Fruit fly (Drosophila melanogaster): Measurements from ENCODE around the gene obst-H.

The obst-H gene

dm6 chr3L:15530071-15530470 is 1.0 kb upstream of the obst-H start:
- TF ChIP-seq noc (tag; optimal IDR thresholded peaks at IDR 0.05) = peak; percentile 71

dm6 chr3L:15528096-15528495 is 947 bp downstream of the obst-H start, which contains the start of gene CG42728:
CG42728 (minus strand) TSS chr3L:15528196.
- TF ChIP-seq noc (tag; optimal IDR thresholded peaks at IDR 0.05) = no peak

- no peak for TF ChIP-seq noc (tag; optimal IDR thresholded peaks at IDR 0.05)
Measured at dm6 chr3L:15527416-15527815, 1.6 kb downstream of the obst-H start, which contains the start of gene CG42729. CG42729 (minus strand) TSS chr3L:15527516.

- TF ChIP-seq noc (tag; optimal IDR thresholded peaks at IDR 0.05) = no peak
Measured at dm6 chr3L:15526712-15527111, 2.3 kb downstream of the obst-H start, which contains the start of gene CG33985. CG33985 (minus strand) TSS chr3L:15526812.

- no peak for TF ChIP-seq noc (tag; optimal IDR thresholded peaks at IDR 0.05)
Measured at dm6 chr3L:15525153-15525552, 3.9 kb downstream of the obst-H start, which contains the start of gene CG33986. CG33986 (minus strand) TSS chr3L:15525253.

dm6 chr3L:15523806-15524346 is 5.2 kb downstream of the obst-H start, which contains the start of gene CG7945:
CG7945 (minus strand) TSS chr3L:15524137.
- TF ChIP-seq noc (tag; optimal IDR thresholded peaks at IDR 0.05) = no peak

dm6 chr3L:15520320-15520719 is 8.7 kb downstream of the obst-H start, which contains the start of gene yellow-k:
yellow-k (plus strand) TSS chr3L:15520620.
- TF ChIP-seq noc (tag; optimal IDR thresholded peaks at IDR 0.05) = no peak

dm6 chr3L:15519920-15520319 is 9.1 kb downstream of the obst-H start:
- TF ChIP-seq noc (tag; optimal IDR thresholded peaks at IDR 0.05) = no peak

- no peak for TF ChIP-seq noc (tag; optimal IDR thresholded peaks at IDR 0.05)
Measured at dm6 chr3L:15519492-15519891, 9.6 kb downstream of the obst-H start, which contains the start of gene mex1. mex1 (minus strand) TSS chr3L:15519592.

- TF ChIP-seq noc (tag; optimal IDR thresholded peaks at IDR 0.05) = no peak
Measured at dm6 chr3L:15518344-15518743, 10.7 kb downstream of the obst-H start.

- TF ChIP-seq noc (tag; optimal IDR thresholded peaks at IDR 0.05) = no peak
Measured at dm6 chr3L:15517508-15517907, 11.5 kb downstream of the obst-H start.

- no peak for TF ChIP-seq noc (tag; optimal IDR thresholded peaks at IDR 0.05)
Measured at dm6 chr3L:15516956-15517355, 12.1 kb downstream of the obst-H start, which contains the start of gene CG13454. CG13454 (minus strand) TSS chr3L:15517056.

- TF ChIP-seq noc (tag; optimal IDR thresholded peaks at IDR 0.05) = no peak
Measured at dm6 chr3L:15516440-15516839, 12.6 kb downstream of the obst-H start.

dm6 chr3L:15514814-15515495 is 14.1 kb downstream of the obst-H start:
- peak; percentile 3 for TF ChIP-seq noc (tag; optimal IDR thresholded peaks at IDR 0.05)

dm6 chr3L:15514405-15514804 is 14.6 kb downstream of the obst-H start:
- TF ChIP-seq noc (tag; optimal IDR thresholded peaks at IDR 0.05) = peak; percentile 61

- peak; percentile 42 for TF ChIP-seq noc (tag; optimal IDR thresholded peaks at IDR 0.05)
Measured at dm6 chr3L:15513726-15514125, 15.3 kb downstream of the obst-H start.

dm6 chr3L:15513264-15513663 is 15.8 kb downstream of the obst-H start:
- TF ChIP-seq noc (tag; optimal IDR thresholded peaks at IDR 0.05) = no peak
